Worm (Caenorhabditis elegans): ENCODE measurements around the gene T07G12.5.
A peak's percentile ranks its signal among the peaks of the same experiment; 100 is the strongest.

Gene T07G12.5

ce11 chrIV:10511432-10511831 lies 33.5 kb downstream of the T07G12.5 start:
- TF ChIP-seq fkh-2 (tag; optimal IDR thresholded peaks at IDR 0.05) (no peak), elt-2 (tag; optimal IDR thresholded peaks at IDR 0.05) (peak; percentile 94), fos-1 (tag; optimal IDR thresholded peaks at IDR 0.05) (no peak), jun-1 (tag; optimal IDR thresholded peaks at IDR 0.05) (peak; percentile 77), eor-1 (tag; optimal IDR thresholded peaks at IDR 0.05) (no peak), nhr-23 (tag; optimal IDR thresholded peaks at IDR 0.05) (no peak), ceh-82 (tag; optimal IDR thresholded peaks at IDR 0.05) (no peak), nfya-1 (tag; optimal IDR thresholded peaks at IDR 0.05; ENCODE audit: insufficient read depth) (peak; percentile 8), egl-27 (tag; optimal IDR thresholded peaks at IDR 0.05) (no peak), hmg-11 (tag; optimal IDR thresholded peaks at IDR 0.05) (no peak), nhr-237 (tag; optimal IDR thresholded peaks at IDR 0.05) (no peak), pha-4 (tag; optimal IDR thresholded peaks at IDR 0.05) (peak; percentile 84), mml-1 (tag; optimal IDR thresholded peaks at IDR 0.05) (no peak), ama-1 (optimal IDR thresholded peaks at IDR 0.05) (no peak), ztf-4 (tag; optimal IDR thresholded peaks at IDR 0.05) (no peak), tbx-2 (tag; optimal IDR thresholded peaks at IDR 0.05) (no peak), pqm-1 (tag; optimal IDR thresholded peaks at IDR 0.05) (peak; percentile 90), nhr-67 (tag; optimal IDR thresholded peaks at IDR 0.05) (no peak), unc-62 (GFP tag; optimal IDR thresholded peaks at IDR 0.05) (no peak), snpc-4 (tag; optimal IDR thresholded peaks at IDR 0.05) (no peak)

DNA sequence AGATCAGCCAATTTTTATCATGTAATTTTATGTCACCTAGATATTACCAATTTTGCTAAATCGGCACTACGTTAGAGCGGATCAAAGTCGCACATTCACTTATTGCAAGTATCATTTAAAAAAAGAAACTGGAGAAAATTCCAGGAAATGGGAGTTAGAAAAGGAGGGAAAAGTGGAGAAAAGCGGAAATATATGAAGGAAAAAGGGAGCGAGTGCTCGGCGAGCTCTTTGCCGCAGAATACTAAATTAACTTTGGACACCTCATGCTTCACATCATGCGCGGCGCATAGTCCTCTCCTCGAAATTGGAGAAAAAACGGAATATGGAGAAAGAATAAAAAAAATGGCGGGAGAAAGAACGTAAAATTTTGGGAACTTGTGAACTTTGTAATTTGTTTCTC lies 37.4 kb downstream of the T07G12.5 start:
- peak; percentile 55 for TF ChIP-seq nfya-1 (tag; optimal IDR thresholded peaks at IDR 0.05; ENCODE audit: insufficient read depth)
- peak; percentile 5 for TF ChIP-seq hmg-11 (tag; optimal IDR thresholded peaks at IDR 0.05)
- no peak for TF ChIP-seq fkh-2 (tag; optimal IDR thresholded peaks at IDR 0.05)
- TF ChIP-seq fkh-10 (GFP tag; optimal IDR thresholded peaks at IDR 0.05), result peak; percentile 86

DNA sequence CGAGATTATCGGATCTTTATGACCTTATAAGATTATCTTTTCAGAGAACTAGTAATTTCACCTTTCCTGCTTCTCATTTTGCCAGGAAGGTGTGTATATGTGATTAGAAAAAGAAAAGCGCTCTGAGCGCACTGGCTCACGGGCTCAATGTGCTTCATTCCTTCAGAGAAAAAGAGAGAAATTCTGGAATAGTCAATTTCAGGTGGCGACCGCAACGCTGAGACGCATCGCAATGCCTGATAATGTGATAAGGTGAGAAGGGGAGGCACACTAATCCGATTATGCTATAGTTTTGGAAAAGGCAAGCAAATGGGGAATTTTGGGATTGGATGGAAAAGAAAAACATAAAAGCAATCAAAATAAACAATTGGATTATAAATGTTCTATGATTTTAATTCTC lies 38.9 kb downstream of the T07G12.5 start:
- no peak for TF ChIP-seq nhr-237 (tag; optimal IDR thresholded peaks at IDR 0.05)
- TF ChIP-seq pha-4 (tag; optimal IDR thresholded peaks at IDR 0.05), result no peak
- TF ChIP-seq elt-2 (tag; optimal IDR thresholded peaks at IDR 0.05), result peak; percentile 53
- peak; percentile 29 for TF ChIP-seq nfya-1 (tag; optimal IDR thresholded peaks at IDR 0.05; ENCODE audit: insufficient read depth)
- TF ChIP-seq pqm-1 (tag; optimal IDR thresholded peaks at IDR 0.05), result peak; percentile 63
- no peak for TF ChIP-seq sea-2 (GFP tag; optimal IDR thresholded peaks at IDR 0.05)
- no peak for TF ChIP-seq egl-27 (tag; optimal IDR thresholded peaks at IDR 0.05)
- TF ChIP-seq ceh-16 (tag; optimal IDR thresholded peaks at IDR 0.05), result no peak
- no peak for TF ChIP-seq elt-1 (tag; optimal IDR thresholded peaks at IDR 0.05)
- TF ChIP-seq ZK546.5 (tag; optimal IDR thresholded peaks at IDR 0.05), result no peak
- no peak for TF ChIP-seq zag-1 (tag; optimal IDR thresholded peaks at IDR 0.05)
- TF ChIP-seq daf-12 (tag; optimal IDR thresholded peaks at IDR 0.05), result no peak
- no peak for TF ChIP-seq ztf-4 (tag; optimal IDR thresholded peaks at IDR 0.05)
- TF ChIP-seq nhr-77 (tag; optimal IDR thresholded peaks at IDR 0.05), result no peak
- no peak for TF ChIP-seq fkh-10 (GFP tag; optimal IDR thresholded peaks at IDR 0.05)

- TF ChIP-seq elt-2 (tag; optimal IDR thresholded peaks at IDR 0.05), result no peak
- TF ChIP-seq nhr-77 (tag; optimal IDR thresholded peaks at IDR 0.05), result no peak
- no peak for TF ChIP-seq ama-1 (optimal IDR thresholded peaks at IDR 0.05)
- peak; percentile 14 for TF ChIP-seq egl-5 (tag; optimal IDR thresholded peaks at IDR 0.05)
- TF ChIP-seq aly-2 (tag; optimal IDR thresholded peaks at IDR 0.05), result no peak
- TF ChIP-seq jun-1 (tag; optimal IDR thresholded peaks at IDR 0.05), result no peak
- no peak for TF ChIP-seq unc-39 (tag; optimal IDR thresholded peaks at IDR 0.05)
These were observed 39.9 kb downstream of the T07G12.5 start for ce11 chrIV:10505016-10505415.

- no peak for TF ChIP-seq ceh-9 (tag; optimal IDR thresholded peaks at IDR 0.05)
- peak; percentile 50 for TF ChIP-seq tbx-2 (tag; optimal IDR thresholded peaks at IDR 0.05)
- no peak for TF ChIP-seq nhr-23 (tag; optimal IDR thresholded peaks at IDR 0.05)
- no peak for TF ChIP-seq ama-1 (optimal IDR thresholded peaks at IDR 0.05)
- no peak for TF ChIP-seq nhr-11 (tag; optimal IDR thresholded peaks at IDR 0.05)
- TF ChIP-seq nhr-25 (tag; optimal IDR thresholded peaks at IDR 0.05), result no peak
- no peak for TF ChIP-seq fos-1 (tag; optimal IDR thresholded peaks at IDR 0.05)
- TF ChIP-seq nhr-12 (tag; optimal IDR thresholded peaks at IDR 0.05), result no peak
- no peak for TF ChIP-seq nhr-43 (tag; optimal IDR thresholded peaks at IDR 0.05; ENCODE audit: poor library complexity, severe bottlenecking)
- TF ChIP-seq lin-15B (tag; optimal IDR thresholded peaks at IDR 0.05), result peak; percentile 34
- no peak for TF ChIP-seq zag-1 (tag; optimal IDR thresholded peaks at IDR 0.05)
- TF ChIP-seq ztf-4 (tag; optimal IDR thresholded peaks at IDR 0.05), result no peak
- no peak for TF ChIP-seq daf-12 (tag; optimal IDR thresholded peaks at IDR 0.05)
- no peak for TF ChIP-seq mdl-1 (tag; optimal IDR thresholded peaks at IDR 0.05)
- no peak for TF ChIP-seq nhr-67 (tag; optimal IDR thresholded peaks at IDR 0.05)
- no peak for TF ChIP-seq ceh-82 (tag; optimal IDR thresholded peaks at IDR 0.05)
- TF ChIP-seq fkh-2 (tag; optimal IDR thresholded peaks at IDR 0.05), result no peak
- TF ChIP-seq mml-1 (tag; optimal IDR thresholded peaks at IDR 0.05), result no peak
- peak; percentile 83 for TF ChIP-seq nfya-1 (tag; optimal IDR thresholded peaks at IDR 0.05; ENCODE audit: insufficient read depth)
- TF ChIP-seq fkh-10 (GFP tag; optimal IDR thresholded peaks at IDR 0.05), result peak; percentile 90
- TF ChIP-seq ceh-16 (tag; optimal IDR thresholded peaks at IDR 0.05), result no peak
- TF ChIP-seq unc-62 (GFP tag; optimal IDR thresholded peaks at IDR 0.05), result no peak
- no peak for TF ChIP-seq elt-3 (tag; optimal IDR thresholded peaks at IDR 0.05)
- TF ChIP-seq ceh-28 (tag; optimal IDR thresholded peaks at IDR 0.05), result peak; percentile 81
- TF ChIP-seq elt-2 (tag; optimal IDR thresholded peaks at IDR 0.05), result peak; percentile 41
- peak; percentile 84 for TF ChIP-seq pha-4 (tag; optimal IDR thresholded peaks at IDR 0.05)
- peak; percentile 25 for TF ChIP-seq skn-1 (tag; optimal IDR thresholded peaks at IDR 0.05)
- TF ChIP-seq unc-39 (tag; optimal IDR thresholded peaks at IDR 0.05), result no peak
- TF ChIP-seq pqm-1 (tag; optimal IDR thresholded peaks at IDR 0.05), result no peak
- no peak for TF ChIP-seq sea-2 (GFP tag; optimal IDR thresholded peaks at IDR 0.05)
- TF ChIP-seq jun-1 (tag; optimal IDR thresholded peaks at IDR 0.05), result no peak
- no peak for TF ChIP-seq elt-1 (tag; optimal IDR thresholded peaks at IDR 0.05)
These were observed 41.1 kb downstream of the T07G12.5 start for ce11 chrIV:10503750-10504232.

Measured in whole organism, L3 larva.